Worm (Caenorhabditis elegans): ENCODE results near the gene C28A5.2.

C28A5.2 gene

ce11 chrIII:4468812-4469211 is 29.5 kb upstream of the C28A5.2 start, which contains the start of gene mstr-2:
Gene mstr-2, plus strand, starts transcription at chrIII:4469112.
- no peak for TF ChIP-seq elt-3 (tag; optimal IDR thresholded peaks at IDR 0.05)
- no peak for TF ChIP-seq pqm-1 (tag; optimal IDR thresholded peaks at IDR 0.05)
- TF ChIP-seq mep-1 (tag; optimal IDR thresholded peaks at IDR 0.05): no peak
- TF ChIP-seq fos-1 (tag; optimal IDR thresholded peaks at IDR 0.05): no peak
- TF ChIP-seq nhr-11 (tag; optimal IDR thresholded peaks at IDR 0.05): no peak
- no peak for TF ChIP-seq nhr-47 (tag; optimal IDR thresholded peaks at IDR 0.05)
- TF ChIP-seq aha-1 (tag; optimal IDR thresholded peaks at IDR 0.05): no peak
- no peak for TF ChIP-seq isw-1 (GFP tag; IDR thresholded peaks at IDR 0.05)
- TF ChIP-seq zip-4 (GFP tag; optimal IDR thresholded peaks at IDR 0.05): no peak
- no peak for TF ChIP-seq mef-2 (tag; optimal IDR thresholded peaks at IDR 0.05)
- TF ChIP-seq lsy-2 (tag; optimal IDR thresholded peaks at IDR 0.05): no peak
- TF ChIP-seq lin-13 (GFP tag; optimal IDR thresholded peaks at IDR 0.05): no peak

- TF ChIP-seq swsn-7 (tag; optimal IDR thresholded peaks at IDR 0.05) (no peak), snu-23 (GFP tag; optimal IDR thresholded peaks at IDR 0.05) (no peak), jun-1 (tag; optimal IDR thresholded peaks at IDR 0.05) (no peak), irx-1 (tag; optimal IDR thresholded peaks at IDR 0.05) (no peak), fkh-4 (tag; optimal IDR thresholded peaks at IDR 0.05; ENCODE audit: borderline replicate concordance) (no peak), nhr-19 (GFP tag; conservative IDR thresholded peaks at IDR 0.05) (no peak), fos-1 (tag; optimal IDR thresholded peaks at IDR 0.05) (no peak), lsy-2 (tag; optimal IDR thresholded peaks at IDR 0.05) (no peak), aha-1 (tag; optimal IDR thresholded peaks at IDR 0.05) (no peak), pax-3 (tag; optimal IDR thresholded peaks at IDR 0.05) (no peak), ceh-82 (tag; optimal IDR thresholded peaks at IDR 0.05) (no peak)
Measured at ce11 chrIII:4468390-4468789, 29.0 kb upstream of the C28A5.2 start.

- TF ChIP-seq blmp-1 (tag; optimal IDR thresholded peaks at IDR 0.05) (peak; percentile 17), elt-2 (tag; optimal IDR thresholded peaks at IDR 0.05) (no peak)
Measured at ce11 chrIII:4467277-4467676, 27.9 kb upstream of the C28A5.2 start, which contains the start of gene ndg-4. Gene ndg-4, minus strand, starts transcription at chrIII:4467377.

ce11 chrIII:4461337-4461736 is 22.0 kb upstream of the C28A5.2 start:
- TF ChIP-seq nhr-19 (GFP tag; conservative IDR thresholded peaks at IDR 0.05) (no peak), egl-27 (tag; optimal IDR thresholded peaks at IDR 0.05) (no peak), nhr-28 (tag; optimal IDR thresholded peaks at IDR 0.05) (no peak), nhr-237 (tag; optimal IDR thresholded peaks at IDR 0.05) (no peak)

ce11 chrIII:4460242-4460641 is 20.9 kb upstream of the C28A5.2 start:
- peak; percentile 0 for TF ChIP-seq egl-13 (tag; optimal IDR thresholded peaks at IDR 0.05)
- TF ChIP-seq xbp-1 (tag; optimal IDR thresholded peaks at IDR 0.05): no peak
- no peak for TF ChIP-seq sox-4 (tag; optimal IDR thresholded peaks at IDR 0.05)
- TF ChIP-seq fkh-8 (tag; optimal IDR thresholded peaks at IDR 0.05): peak; percentile 58
- no peak for TF ChIP-seq mep-1 (tag; optimal IDR thresholded peaks at IDR 0.05)
- no peak for TF ChIP-seq lin-35 (GFP tag; optimal IDR thresholded peaks at IDR 0.05)
- no peak for TF ChIP-seq aly-2 (tag; optimal IDR thresholded peaks at IDR 0.05)
- TF ChIP-seq ceh-82 (tag; optimal IDR thresholded peaks at IDR 0.05): peak in 1 of 3 experiments; percentile 3
- TF ChIP-seq sptf-1 (tag; optimal IDR thresholded peaks at IDR 0.05): no peak
- no peak for TF ChIP-seq nhr-76 (tag; optimal IDR thresholded peaks at IDR 0.05)
- no peak for TF ChIP-seq fos-1 (tag; optimal IDR thresholded peaks at IDR 0.05)
- no peak for TF ChIP-seq tlp-1 (tag; optimal IDR thresholded peaks at IDR 0.05)
- TF ChIP-seq Y116A8C.19 (tag; optimal IDR thresholded peaks at IDR 0.05; ENCODE audit: borderline replicate concordance): no peak
- peak in 1 of 2 experiments; percentile 5 for TF ChIP-seq lsy-2 (tag; optimal IDR thresholded peaks at IDR 0.05)
- TF ChIP-seq snu-23 (GFP tag; optimal IDR thresholded peaks at IDR 0.05): no peak
- no peak for TF ChIP-seq nhr-71 (tag; optimal IDR thresholded peaks at IDR 0.05)
- peak; percentile 63 for TF ChIP-seq lin-14 (GFP tag; optimal IDR thresholded peaks at IDR 0.05)
- no peak for TF ChIP-seq irx-1 (tag; optimal IDR thresholded peaks at IDR 0.05)
- no peak for TF ChIP-seq skn-1 (tag; optimal IDR thresholded peaks at IDR 0.05)

All from whole organism, L1 larva.